Fruit fly (Drosophila melanogaster): ENCODE data around the gene CG17075.

CG17075 gene

DNA sequence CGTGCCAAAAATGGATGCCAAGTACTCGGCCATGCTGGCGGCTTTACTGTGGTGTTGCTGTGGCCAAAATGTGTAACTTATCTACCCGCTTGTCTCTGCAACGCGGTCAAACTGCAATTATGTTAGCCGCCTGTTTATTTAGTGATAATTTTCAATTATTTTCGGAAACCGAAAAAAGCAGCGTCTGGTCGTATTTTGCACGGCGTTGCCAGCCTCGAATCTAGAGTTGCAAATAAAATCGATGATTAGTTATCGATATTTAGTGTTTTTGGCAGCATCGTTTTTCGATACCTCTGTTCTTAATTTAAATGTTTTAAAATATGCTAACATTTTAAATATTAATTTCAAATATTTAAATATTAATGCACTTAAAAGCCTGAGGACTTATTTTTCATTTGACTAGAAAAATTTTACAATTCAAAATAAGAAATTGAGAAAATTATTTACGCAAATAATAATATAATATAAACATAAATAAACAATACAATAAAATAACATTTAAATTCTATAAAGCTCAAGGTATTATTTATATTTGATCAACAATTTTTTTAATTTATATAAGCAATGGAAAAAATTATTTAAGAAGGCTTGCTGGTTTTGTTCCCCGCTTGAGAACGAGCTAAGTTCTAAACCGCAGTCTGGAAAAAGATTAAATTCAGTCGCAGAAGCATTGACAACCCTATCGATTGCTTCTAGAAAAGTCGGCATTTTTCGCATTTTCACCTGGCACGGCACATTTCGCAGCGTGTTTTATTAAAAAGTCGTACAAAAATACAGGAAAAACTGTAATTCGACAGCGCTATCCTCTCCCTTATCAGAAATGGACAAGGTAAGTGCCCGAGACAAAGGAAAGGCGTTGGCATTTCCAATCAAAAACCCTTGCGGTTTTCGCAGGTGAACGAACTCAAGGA lies 27.4 kb upstream of the CG17075 start, which contains the start of the genes U2af38 and Stip1:
TSS of gene U2af38 (minus strand) at position 230 of the 911 bp plus-strand sequence.
TSS of gene Stip1 (plus strand) at position 671 of the 911 bp plus-strand sequence.
- TF ChIP-seq N (GFP tag; optimal IDR thresholded peaks at IDR 0.05) (no peak), br (GFP tag; optimal IDR thresholded peaks at IDR 0.05) (no peak), sv (GFP tag; optimal IDR thresholded peaks at IDR 0.05) (peak; percentile 6), CG32264 (GFP tag; optimal IDR thresholded peaks at IDR 0.05) (no peak), rgr (GFP tag; optimal IDR thresholded peaks at IDR 0.05) (peak; percentile 36), Abd-B (GFP tag; optimal IDR thresholded peaks at IDR 0.05) (no peak), woc (GFP tag; optimal IDR thresholded peaks at IDR 0.05) (no peak), Sp1 (GFP tag; optimal IDR thresholded peaks at IDR 0.05) (peak; percentile 28), foxo (GFP tag; optimal IDR thresholded peaks at IDR 0.05) (no peak), Mio (GFP tag; optimal IDR thresholded peaks at IDR 0.05) (no peak), Hr83 (GFP tag; optimal IDR thresholded peaks at IDR 0.05; ENCODE audit: poor library complexity, severe bottlenecking) (peak; percentile 29), HLH106 (tag; optimal IDR thresholded peaks at IDR 0.05) (peak; percentile 14), Vsx2 (GFP tag; optimal IDR thresholded peaks at IDR 0.05; ENCODE audit: partially characterized antibody) (no peak), dl (GFP tag; optimal IDR thresholded peaks at IDR 0.05; ENCODE audit: insufficient read depth in 1 of 2, partially characterized antibody in 2 of 2) (no peak), Jra (GFP tag; optimal IDR thresholded peaks at IDR 0.05) (no peak)

DNA sequence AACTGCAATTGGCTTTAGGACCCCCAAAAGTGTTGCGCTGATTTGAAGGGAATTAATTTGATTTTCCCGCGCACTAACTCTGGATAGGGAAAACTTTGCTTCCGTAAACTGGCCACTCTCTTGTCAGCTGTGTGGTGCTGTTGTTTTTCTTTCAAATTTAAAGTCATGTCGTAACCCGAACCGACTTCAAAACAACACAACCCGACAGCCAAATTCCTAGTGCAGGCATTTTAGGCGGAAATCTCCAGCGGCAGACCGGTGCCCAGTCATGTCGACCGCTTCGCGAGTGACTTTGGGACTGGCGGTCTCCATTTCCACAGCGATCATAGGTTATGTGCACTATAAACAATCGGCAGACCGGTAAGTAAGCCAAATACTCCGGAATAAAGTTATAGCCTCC lies 25.0 kb upstream of the CG17075 start, which contains the start of gene CG11562:
TSS of gene CG11562 (plus strand) at position 119 of the 400 bp plus-strand sequence.
- TF ChIP-seq psq (GFP tag; optimal IDR thresholded peaks at IDR 0.05) (no peak), Rel (GFP tag; optimal IDR thresholded peaks at IDR 0.05) (no peak), Rel (tag; optimal IDR thresholded peaks at IDR 0.05) (no peak), br (GFP tag; optimal IDR thresholded peaks at IDR 0.05) (no peak), dl (GFP tag; optimal IDR thresholded peaks at IDR 0.05; ENCODE audit: insufficient read depth in 1 of 2, partially characterized antibody in 2 of 2) (no peak), pan (optimal IDR thresholded peaks at IDR 0.05) (no peak), Hnf4 (GFP tag; optimal IDR thresholded peaks at IDR 0.05) (no peak), jim (GFP tag; optimal IDR thresholded peaks at IDR 0.05) (no peak), woc (GFP tag; optimal IDR thresholded peaks at IDR 0.05) (no peak), Dfd (GFP tag; optimal IDR thresholded peaks at IDR 0.05) (no peak), lola (GFP tag; optimal IDR thresholded peaks at IDR 0.05) (no peak), fru (GFP tag; optimal IDR thresholded peaks at IDR 0.05) (no peak)

DNA sequence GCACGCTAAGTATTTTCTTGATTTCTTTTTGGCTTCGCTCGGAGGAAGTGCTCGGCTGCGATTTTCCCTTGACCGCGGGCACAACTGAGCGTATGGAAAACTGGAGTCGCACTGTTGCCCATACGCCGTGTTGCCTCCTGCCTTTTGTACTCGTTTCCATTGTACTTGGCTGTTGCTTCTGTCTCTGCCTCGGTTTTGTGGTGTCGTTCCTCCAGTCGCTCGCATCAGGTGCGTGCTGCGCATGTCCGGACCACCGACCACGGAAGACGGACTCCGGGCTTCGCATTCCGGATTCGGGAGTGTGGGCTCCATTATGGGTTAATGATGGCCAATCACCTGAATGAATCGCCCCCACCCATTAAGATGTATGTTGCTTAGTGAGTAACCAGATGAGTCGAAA lies 24.4 kb upstream of the CG17075 start, which contains the start of gene CG3625:
TSS of gene CG3625 (minus strand) at position 139 of the 400 bp plus-strand sequence.
- TF ChIP-seq psq (GFP tag; optimal IDR thresholded peaks at IDR 0.05) (no peak), woc (GFP tag; optimal IDR thresholded peaks at IDR 0.05) (no peak), sage (GFP tag; optimal IDR thresholded peaks at IDR 0.05) (no peak), tai (GFP tag; optimal IDR thresholded peaks at IDR 0.05) (no peak), lola (GFP tag; optimal IDR thresholded peaks at IDR 0.05) (no peak), Myc (optimal IDR thresholded peaks at IDR 0.05) (no peak), Abd-B (GFP tag; optimal IDR thresholded peaks at IDR 0.05) (no peak), GATAd (GFP tag; optimal IDR thresholded peaks at IDR 0.05) (no peak), Sp1 (GFP tag; optimal IDR thresholded peaks at IDR 0.05) (no peak), HLH106 (tag; optimal IDR thresholded peaks at IDR 0.05) (no peak), dsf (GFP tag; optimal IDR thresholded peaks at IDR 0.05; ENCODE audit: borderline replicate concordance) (no peak), h (GFP tag; optimal IDR thresholded peaks at IDR 0.05) (no peak), CG32264 (GFP tag; optimal IDR thresholded peaks at IDR 0.05) (no peak), fru (GFP tag; optimal IDR thresholded peaks at IDR 0.05) (no peak), Vsx2 (GFP tag; optimal IDR thresholded peaks at IDR 0.05; ENCODE audit: partially characterized antibody) (no peak), OdsH (GFP tag; optimal IDR thresholded peaks at IDR 0.05) (no peak), Mio (GFP tag; optimal IDR thresholded peaks at IDR 0.05) (no peak), dmrt93B (GFP tag; optimal IDR thresholded peaks at IDR 0.05) (no peak), pan (optimal IDR thresholded peaks at IDR 0.05) (no peak)

DNA sequence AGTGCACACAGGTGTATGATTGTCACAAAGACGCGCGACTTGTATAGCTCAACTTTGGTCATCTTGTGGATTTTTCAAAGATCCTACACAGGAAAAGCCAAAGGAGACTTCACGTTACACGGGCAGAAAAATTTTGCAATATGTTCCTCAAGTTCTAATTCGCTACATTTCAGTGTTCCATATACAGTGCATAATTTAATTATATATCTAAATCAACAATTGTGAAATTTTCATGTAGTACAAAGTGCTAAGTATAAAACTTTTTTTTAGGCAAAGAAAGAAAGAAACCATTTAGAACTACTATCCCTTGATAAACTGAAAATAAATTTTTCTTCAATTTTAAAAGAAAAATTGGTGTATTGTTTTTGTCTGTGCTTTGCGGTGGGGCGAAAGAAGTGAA lies 23.6 kb upstream of the CG17075 start:
- TF ChIP-seq brk (GFP tag; optimal IDR thresholded peaks at IDR 0.05): no peak
- TF ChIP-seq br (GFP tag; optimal IDR thresholded peaks at IDR 0.05): no peak
- no peak for TF ChIP-seq sage (GFP tag; optimal IDR thresholded peaks at IDR 0.05)
- TF ChIP-seq HLH106 (tag; optimal IDR thresholded peaks at IDR 0.05): no peak

Data from whole organism, wandering third instar larva.